Fruit fly (Drosophila melanogaster): ENCODE measurements around the gene CG5418.
A peak's percentile ranks its signal among the peaks of the same experiment; 100 is the strongest.

CG5418 gene

DNA sequence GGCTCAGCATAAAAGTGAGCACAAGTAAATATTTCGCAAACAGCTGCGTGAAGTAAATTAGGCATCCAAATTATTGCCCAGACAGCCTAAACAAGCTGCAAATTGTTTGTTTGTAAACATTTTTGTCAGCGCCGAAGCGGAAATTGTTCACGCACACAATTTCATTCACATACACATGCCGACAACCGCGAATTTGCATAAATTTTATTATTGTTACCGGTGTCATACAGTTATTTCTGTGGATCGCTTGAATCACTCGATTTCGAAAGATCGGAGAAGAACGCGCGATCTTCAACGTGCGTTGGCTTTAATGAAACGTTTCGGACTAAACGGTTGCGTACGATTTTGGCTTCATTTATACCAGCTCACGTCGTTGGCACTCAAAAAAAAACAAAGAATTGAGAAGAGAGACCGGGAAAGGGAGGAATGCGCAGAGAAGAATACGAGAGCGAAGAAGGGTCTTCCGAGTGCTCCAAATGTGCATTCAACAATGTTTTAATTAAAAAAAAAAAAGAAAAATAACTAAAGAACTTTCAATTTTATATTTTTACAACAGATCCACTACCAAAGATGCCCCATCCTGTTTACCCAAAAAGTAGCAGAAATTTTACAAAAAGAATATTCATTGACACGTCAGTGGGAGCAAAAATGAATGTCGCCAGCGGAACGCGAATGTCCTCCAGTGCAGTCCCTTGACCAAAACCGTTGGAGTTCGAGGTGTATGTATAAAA lies 29.8 kb downstream of the CG5418 start, which contains the start of gene vir-1 (continued):
- TF ChIP-seq NC2β (GFP tag; optimal IDR thresholded peaks at IDR 0.05): no peak
- TF ChIP-seq stc (GFP tag; IDR thresholded peaks at IDR 0.05): no peak
- TF ChIP-seq repo (GFP tag; optimal IDR thresholded peaks at IDR 0.05): no peak
- no peak for TF ChIP-seq CG14860 (GFP tag; IDR thresholded peaks at IDR 0.05; ENCODE audit: partially characterized antibody)
- TF ChIP-seq CG15011 (GFP tag; optimal IDR thresholded peaks at IDR 0.05): no peak
- TF ChIP-seq CG13296 (GFP tag; optimal IDR thresholded peaks at IDR 0.05): no peak
- no peak for TF ChIP-seq Vsx1 (GFP tag; optimal IDR thresholded peaks at IDR 0.05)
- TF ChIP-seq yki (optimal IDR thresholded peaks at IDR 0.05): no peak
- TF ChIP-seq jing (GFP tag; optimal IDR thresholded peaks at IDR 0.05): no peak
- no peak for TF ChIP-seq hb (GFP tag; IDR thresholded peaks at IDR 0.05; ENCODE audit: partially characterized antibody)
- no peak for TF ChIP-seq CG6689 (GFP tag; IDR thresholded peaks at IDR 0.05)
- no peak for TF ChIP-seq CG2129 (GFP tag; IDR thresholded peaks at IDR 0.05; ENCODE audit: partially characterized antibody)
- no peak for TF ChIP-seq Antp (GFP tag; optimal IDR thresholded peaks at IDR 0.05)
- no peak for TF ChIP-seq CG1792 (GFP tag; optimal IDR thresholded peaks at IDR 0.05)
- TF ChIP-seq CG7556 (GFP tag; optimal IDR thresholded peaks at IDR 0.05): no peak
- TF ChIP-seq CG14050 (GFP tag; IDR thresholded peaks at IDR 0.05): no peak
- TF ChIP-seq CG7963 (GFP tag; IDR thresholded peaks at IDR 0.05; ENCODE audit: partially characterized antibody): no peak
- no peak for TF ChIP-seq sc (optimal IDR thresholded peaks at IDR 0.05)
- TF ChIP-seq sc (GFP tag; optimal IDR thresholded peaks at IDR 0.05): no peak
- TF ChIP-seq Nf-YC (tag; optimal IDR thresholded peaks at IDR 0.05): no peak
- TF ChIP-seq bbx (GFP tag; IDR thresholded peaks at IDR 0.05; ENCODE audit: partially characterized antibody): no peak
- TF ChIP-seq CG12769 (tag; optimal IDR thresholded peaks at IDR 0.05): peak; percentile 41
- TF ChIP-seq Sry-β (GFP tag; optimal IDR thresholded peaks at IDR 0.05): no peak
- no peak for TF ChIP-seq CG11504 (tag; optimal IDR thresholded peaks at IDR 0.05)
- TF ChIP-seq ERR (GFP tag; optimal IDR thresholded peaks at IDR 0.05): no peak
- TF ChIP-seq CG11723 (GFP tag; optimal IDR thresholded peaks at IDR 0.05): no peak
- TF ChIP-seq D (optimal IDR thresholded peaks at IDR 0.05): no peak
- TF ChIP-seq D (GFP tag; optimal IDR thresholded peaks at IDR 0.05): no peak
- no peak for TF ChIP-seq amos (GFP tag; IDR thresholded peaks at IDR 0.05; ENCODE audit: partially characterized antibody)
- no peak for TF ChIP-seq CG2116 (GFP tag; optimal IDR thresholded peaks at IDR 0.05)
- peak; percentile 62; the same call in 2 of the 3 replicates for TF ChIP-seq z (GFP tag; IDR thresholded peaks at IDR 0.05)
- TF ChIP-seq tgo (GFP tag; IDR thresholded peaks at IDR 0.05): no peak
- peak; percentile 54; the same call in 1 of the 2 replicates for TF ChIP-seq chm (GFP tag; IDR thresholded peaks at IDR 0.05)
- TF ChIP-seq sd (tag; optimal IDR thresholded peaks at IDR 0.05): peak; percentile 64
- peak; percentile 25 for TF ChIP-seq mirr (GFP tag; optimal IDR thresholded peaks at IDR 0.05)
- TF ChIP-seq dm (GFP tag; optimal IDR thresholded peaks at IDR 0.05): no peak
- no peak for TF ChIP-seq D19A (tag; optimal IDR thresholded peaks at IDR 0.05)
- TF ChIP-seq CG34376 (GFP tag; optimal IDR thresholded peaks at IDR 0.05): no peak
- no peak for TF ChIP-seq org-1 (GFP tag; optimal IDR thresholded peaks at IDR 0.05)
- no peak for TF ChIP-seq lmd (GFP tag; IDR thresholded peaks at IDR 0.05)
- no peak for TF ChIP-seq CG3281 (GFP tag; optimal IDR thresholded peaks at IDR 0.05)
- no peak for TF ChIP-seq CG9932 (GFP tag; IDR thresholded peaks at IDR 0.05)
- no peak for TF ChIP-seq kah (GFP tag; optimal IDR thresholded peaks at IDR 0.05)
- no peak for TF ChIP-seq HmgD (GFP tag; optimal IDR thresholded peaks at IDR 0.05)
- TF ChIP-seq CG13424 (tag; optimal IDR thresholded peaks at IDR 0.05): no peak
- no peak for TF ChIP-seq CG18764 (GFP tag; optimal IDR thresholded peaks at IDR 0.05)
- no peak for TF ChIP-seq Bdp1 (GFP tag; optimal IDR thresholded peaks at IDR 0.05)
- no peak for TF ChIP-seq Fer3 (tag; optimal IDR thresholded peaks at IDR 0.05)
- no peak for TF ChIP-seq CG6272 (GFP tag; IDR thresholded peaks at IDR 0.05)
- TF ChIP-seq CG17359 (tag; optimal IDR thresholded peaks at IDR 0.05): no peak
- no peak for TF ChIP-seq TFAM (GFP tag; optimal IDR thresholded peaks at IDR 0.05)
